1 fruit fly cellular context compared by ENCODE assay signal in genomic region chr3R:10168483-10169064, dm6.
A peak's percentile ranks its signal among the peaks of the same experiment; 100 is the strongest.
TF ChIP-seq lines count a peak whose summit lies in the region.

No protein-coding gene starts in this region.

TF ChIP-seq in whole organism, embryonic, 481 proteins besides CTCF, POLR2A, EP300 and RAD21 (continued from another document and continues in another):
- TF ChIP-seq ttk (GFP tag; IDR thresholded peaks at IDR 0.05; lab: Robert Waterston, UW) (no peak), Ets65A (GFP tag; lab: Kevin White, UChicago) (peak; percentile 62), btn (GFP tag; optimal IDR thresholded peaks at IDR 0.05; lab: Kevin White, UChicago) (no peak), jigr1 (GFP tag; IDR thresholded peaks at IDR 0.05; lab: Robert Waterston, UW) (no peak), Poxn (GFP tag; IDR thresholded peaks at IDR 0.05; lab: Robert Waterston, UW) (no peak), CG17385 (GFP tag; optimal IDR thresholded peaks at IDR 0.05; lab: Kevin White, UChicago) (peak; percentile 46), CG7839 (tag; optimal IDR thresholded peaks at IDR 0.05; lab: Kevin White, UChicago) (peak; percentile 36), CG16815 (GFP tag; optimal IDR thresholded peaks at IDR 0.05; lab: Kevin White, UChicago) (no peak), ro (GFP tag; IDR thresholded peaks at IDR 0.05; lab: Robert Waterston, UW) (no peak), tx (GFP tag; optimal IDR thresholded peaks at IDR 0.05; lab: Kevin White, UChicago) (no peak), repo (GFP tag; optimal IDR thresholded peaks at IDR 0.05; lab: Kevin White, UChicago) (no peak), scrt (GFP tag; optimal IDR thresholded peaks at IDR 0.05; lab: Kevin White, UChicago) (no peak), aop (GFP tag; IDR thresholded peaks at IDR 0.05; lab: Robert Waterston, UW) (no peak), Atf6 (GFP tag; IDR thresholded peaks at IDR 0.05; lab: Robert Waterston, UW) (peak; percentile 57), CG34224 (GFP tag; IDR thresholded peaks at IDR 0.05; lab: Robert Waterston, UW; ENCODE audit: partially characterized antibody) (no peak), oc (tag; optimal IDR thresholded peaks at IDR 0.05; lab: Kevin White, UChicago) (no peak), tna (GFP tag; IDR thresholded peaks at IDR 0.05; lab: Robert Waterston, UW; ENCODE audit: partially characterized antibody) (no peak), gcm (GFP tag; optimal IDR thresholded peaks at IDR 0.05; lab: Kevin White, UChicago) (no peak), CG43689 (GFP tag; IDR thresholded peaks at IDR 0.05; lab: Robert Waterston, UW) (no peak), NC2β (GFP tag; optimal IDR thresholded peaks at IDR 0.05; lab: Kevin White, UChicago) (no peak), CG42726 (GFP tag; IDR thresholded peaks at IDR 0.05; lab: Robert Waterston, UW; ENCODE audit: partially characterized antibody) (no peak), psq (GFP tag; optimal IDR thresholded peaks at IDR 0.05; lab: Kevin White, UChicago) (no peak), CG10274 (GFP tag; optimal IDR thresholded peaks at IDR 0.05; lab: Kevin White, UChicago) (no peak), CG15601 (tag; optimal IDR thresholded peaks at IDR 0.05; lab: Kevin White, UChicago) (peak; percentile 61), CG6254 (GFP tag; optimal IDR thresholded peaks at IDR 0.05; lab: Kevin White, UChicago) (peak; percentile 55), Lpt (GFP tag; optimal IDR thresholded peaks at IDR 0.05; lab: Kevin White, UChicago) (no peak), CG1233 (GFP tag; optimal IDR thresholded peaks at IDR 0.05; lab: Kevin White, UChicago) (no peak), ham (GFP tag; IDR thresholded peaks at IDR 0.05; lab: Robert Waterston, UW) (no peak), Dad (GFP tag; optimal IDR thresholded peaks at IDR 0.05; lab: Kevin White, UChicago) (no peak), CG12391 (tag; optimal IDR thresholded peaks at IDR 0.05; lab: Kevin White, UChicago) (peak; percentile 39), nau (GFP tag; optimal IDR thresholded peaks at IDR 0.05; lab: Kevin White, UChicago) (no peak), danr (GFP tag; IDR thresholded peaks at IDR 0.05; lab: Robert Waterston, UW) (no peak), CG31388 (GFP tag; optimal IDR thresholded peaks at IDR 0.05; lab: Kevin White, UChicago) (no peak), CG32772 (GFP tag; IDR thresholded peaks at IDR 0.05; lab: Robert Waterston, UW) (no peak), CG12104 (GFP tag; optimal IDR thresholded peaks at IDR 0.05; lab: Kevin White, UChicago) (no peak), CG18476 (GFP tag; optimal IDR thresholded peaks at IDR 0.05; lab: Kevin White, UChicago) (no peak), CG4282 (GFP tag; optimal IDR thresholded peaks at IDR 0.05; lab: Kevin White, UChicago) (no peak), CG32532 (GFP tag; IDR thresholded peaks at IDR 0.05; lab: Robert Waterston, UW) (peak; percentile 37), jing (GFP tag; optimal IDR thresholded peaks at IDR 0.05; lab: Kevin White, UChicago) (no peak), CG14710 (tag; optimal IDR thresholded peaks at IDR 0.05; lab: Kevin White, UChicago) (no peak), abd-A (tag; optimal IDR thresholded peaks at IDR 0.05; lab: Kevin White, UChicago) (no peak), sqz (GFP tag; optimal IDR thresholded peaks at IDR 0.05; lab: Kevin White, UChicago) (no peak), CG4707 (GFP tag; optimal IDR thresholded peaks at IDR 0.05; lab: Kevin White, UChicago) (no peak), CG4404 (GFP tag; IDR thresholded peaks at IDR 0.05; lab: Robert Waterston, UW) (no peak), Hr78 (GFP tag; optimal IDR thresholded peaks at IDR 0.05; lab: Kevin White, UChicago) (no peak), Dref (GFP tag; IDR thresholded peaks at IDR 0.05; lab: Robert Waterston, UW) (no peak), Dek (tag; optimal IDR thresholded peaks at IDR 0.05; lab: Kevin White, UChicago) (peak; percentile 12), klu (GFP tag; IDR thresholded peaks at IDR 0.05; lab: Robert Waterston, UW) (no peak), CG15073 (GFP tag; optimal IDR thresholded peaks at IDR 0.05; lab: Kevin White, UChicago) (no peak), CG10565 (GFP tag; optimal IDR thresholded peaks at IDR 0.05; lab: Kevin White, UChicago) (no peak), hth (optimal IDR thresholded peaks at IDR 0.05; lab: Kevin White, UChicago) (no peak), E2f2 (GFP tag; IDR thresholded peaks at IDR 0.05; lab: Robert Waterston, UW) (no peak), sc (optimal IDR thresholded peaks at IDR 0.05; lab: Kevin White, UChicago) (no peak), sc (GFP tag; optimal IDR thresholded peaks at IDR 0.05; lab: Kevin White, UChicago) (peak; percentile 4), Mrtf (GFP tag; IDR thresholded peaks at IDR 0.05; lab: Robert Waterston, UW) (no peak), Stat92E (GFP tag; optimal IDR thresholded peaks at IDR 0.05; lab: Kevin White, UChicago) (no peak), CG17361 (GFP tag; IDR thresholded peaks at IDR 0.05; lab: Robert Waterston, UW) (no peak), CG18619 (GFP tag; optimal IDR thresholded peaks at IDR 0.05; lab: Kevin White, UChicago) (peak; percentile 35), luna (GFP tag; optimal IDR thresholded peaks at IDR 0.05; lab: Kevin White, UChicago) (peak; percentile 42), Hmr (GFP tag; optimal IDR thresholded peaks at IDR 0.05; lab: Kevin White, UChicago) (peak; percentile 61), CG10431 (GFP tag; optimal IDR thresholded peaks at IDR 0.05; lab: Kevin White, UChicago) (no peak), kah (GFP tag; optimal IDR thresholded peaks at IDR 0.05; lab: Kevin White, UChicago) (no peak), CG12071 (GFP tag; optimal IDR thresholded peaks at IDR 0.05; lab: Kevin White, UChicago) (peak; percentile 6), esg (GFP tag; conservative IDR thresholded peaks at IDR 0.05; lab: Robert Waterston, UW) (0 out of 2 replicates have a peak, but pooled peaks have one; percentile 36), CG14667 (GFP tag; IDR thresholded peaks at IDR 0.05; lab: Robert Waterston, UW) (no peak), Ada2b (GFP tag; IDR thresholded peaks at IDR 0.05; lab: Robert Waterston, UW) (no peak), CkIIα-i1 (GFP tag; IDR thresholded peaks at IDR 0.05; lab: Robert Waterston, UW) (no peak), CG18764 (GFP tag; optimal IDR thresholded peaks at IDR 0.05; lab: Kevin White, UChicago) (no peak), Med (GFP tag; lab: Kevin White, UChicago) (peak; percentile 92), Rfx (GFP tag; IDR thresholded peaks at IDR 0.05; lab: Robert Waterston, UW) (peak; percentile 48; the same call in 1 of the 2 replicates), CG5180 (GFP tag; optimal IDR thresholded peaks at IDR 0.05; lab: Kevin White, UChicago) (no peak), CG3407 (GFP tag; optimal IDR thresholded peaks at IDR 0.05; lab: Kevin White, UChicago) (peak; percentile 49), CG6813 (GFP tag; optimal IDR thresholded peaks at IDR 0.05; lab: Kevin White, UChicago) (no peak), CG8089 (GFP tag; optimal IDR thresholded peaks at IDR 0.05; lab: Kevin White, UChicago) (no peak), CG6272 (GFP tag; IDR thresholded peaks at IDR 0.05; lab: Robert Waterston, UW) (no peak), twi (tag; optimal IDR thresholded peaks at IDR 0.05; lab: Kevin White, UChicago) (no peak), Vsx1 (GFP tag; optimal IDR thresholded peaks at IDR 0.05; lab: Kevin White, UChicago) (peak; percentile 21), CG14441 (GFP tag; IDR thresholded peaks at IDR 0.05; lab: Robert Waterston, UW) (no peak), ab (GFP tag; optimal IDR thresholded peaks at IDR 0.05; lab: Kevin White, UChicago) (no peak), Fer2 (tag; optimal IDR thresholded peaks at IDR 0.05; lab: Kevin White, UChicago) (no peak), Tbp (GFP tag; optimal IDR thresholded peaks at IDR 0.05; lab: Kevin White, UChicago) (no peak), croc (GFP tag; conservative IDR thresholded peaks at IDR 0.05; lab: Robert Waterston, UW) (no peak), gcm2 (GFP tag; optimal IDR thresholded peaks at IDR 0.05; lab: Kevin White, UChicago) (peak; percentile 3), bab2 (GFP tag; optimal IDR thresholded peaks at IDR 0.05; lab: Kevin White, UChicago) (no peak), CG10321 (GFP tag; IDR thresholded peaks at IDR 0.05; lab: Robert Waterston, UW) (no peak), YL-1 (GFP tag; optimal IDR thresholded peaks at IDR 0.05; lab: Kevin White, UChicago) (no peak), CG7745 (tag; optimal IDR thresholded peaks at IDR 0.05; lab: Kevin White, UChicago) (no peak), Xrp1 (GFP tag; IDR thresholded peaks at IDR 0.05; lab: Robert Waterston, UW) (peak; percentile 57; the same call in 1 of the 2 replicates), Trl (optimal IDR thresholded peaks at IDR 0.05; lab: Kevin White, UChicago) (no peak), Trl (GFP tag; optimal IDR thresholded peaks at IDR 0.05; lab: Kevin White, UChicago) (peak; percentile 34), peb (GFP tag; IDR thresholded peaks at IDR 0.05; lab: Robert Waterston, UW) (no peak), yki (optimal IDR thresholded peaks at IDR 0.05; lab: Kevin White, UChicago) (no peak), ken (GFP tag; IDR thresholded peaks at IDR 0.05; lab: Robert Waterston, UW) (0 out of 3 replicates have a peak, but pooled peaks have one; percentile 19), CG12769 (tag; optimal IDR thresholded peaks at IDR 0.05; lab: Kevin White, UChicago) (peak; percentile 63), CG31441 (GFP tag; IDR thresholded peaks at IDR 0.05; lab: Robert Waterston, UW) (no peak), CG12236 (GFP tag; optimal IDR thresholded peaks at IDR 0.05; lab: Kevin White, UChicago) (no peak), mirr (GFP tag; optimal IDR thresholded peaks at IDR 0.05; lab: Kevin White, UChicago) (no peak), da (GFP tag; optimal IDR thresholded peaks at IDR 0.05; lab: Kevin White, UChicago) (no peak), CG7357 (GFP tag; IDR thresholded peaks at IDR 0.05; lab: Robert Waterston, UW) (no peak), CG10366 (GFP tag; IDR thresholded peaks at IDR 0.05; lab: Robert Waterston, UW) (peak; percentile 33), CG6175 (GFP tag; IDR thresholded peaks at IDR 0.05; lab: Robert Waterston, UW) (no peak), eyg (GFP tag; optimal IDR thresholded peaks at IDR 0.05; lab: Kevin White, UChicago) (no peak), BtbVII (GFP tag; optimal IDR thresholded peaks at IDR 0.05; lab: Kevin White, UChicago) (no peak), tgo (GFP tag; IDR thresholded peaks at IDR 0.05; lab: Robert Waterston, UW) (no peak), gce (GFP tag; IDR thresholded peaks at IDR 0.05; lab: Robert Waterston, UW) (0 out of 3 replicates have a peak, but pooled peaks have one; percentile 20), CG9876 (GFP tag; optimal IDR thresholded peaks at IDR 0.05; lab: Kevin White, UChicago) (no peak), CG10654 (GFP tag; optimal IDR thresholded peaks at IDR 0.05; lab: Kevin White, UChicago) (no peak), pita (GFP tag; optimal IDR thresholded peaks at IDR 0.05; lab: Kevin White, UChicago) (no peak), CoRest (tag; optimal IDR thresholded peaks at IDR 0.05; lab: Kevin White, UChicago) (peak; percentile 57), CG13624 (GFP tag; optimal IDR thresholded peaks at IDR 0.05; lab: Kevin White, UChicago) (peak; percentile 46), ara (GFP tag; IDR thresholded peaks at IDR 0.05; lab: Robert Waterston, UW) (no peak), chinmo (GFP tag; IDR thresholded peaks at IDR 0.05; lab: Robert Waterston, UW; ENCODE audit: partially characterized antibody) (no peak), CG12744 (GFP tag; optimal IDR thresholded peaks at IDR 0.05; lab: Kevin White, UChicago) (peak; percentile 42), bbx (GFP tag; IDR thresholded peaks at IDR 0.05; lab: Robert Waterston, UW; ENCODE audit: partially characterized antibody) (no peak), CG8478 (optimal IDR thresholded peaks at IDR 0.05; lab: Kevin White, UChicago) (no peak), chm (GFP tag; IDR thresholded peaks at IDR 0.05; lab: Robert Waterston, UW) (no peak), CG9215 (GFP tag; IDR thresholded peaks at IDR 0.05; lab: Robert Waterston, UW) (no peak), CG3065 (GFP tag; optimal IDR thresholded peaks at IDR 0.05; lab: Kevin White, UChicago) (no peak), HLH54F (GFP tag; optimal IDR thresholded peaks at IDR 0.05; lab: Kevin White, UChicago) (peak; percentile 22), CG9932 (GFP tag; IDR thresholded peaks at IDR 0.05; lab: Robert Waterston, UW) (peak; percentile 62), hb (GFP tag; IDR thresholded peaks at IDR 0.05; lab: Robert Waterston, UW; ENCODE audit: partially characterized antibody) (no peak), CG4730 (GFP tag; IDR thresholded peaks at IDR 0.05; lab: Robert Waterston, UW) (no peak), kni (GFP tag; optimal IDR thresholded peaks at IDR 0.05; lab: Kevin White, UChicago) (no peak), dysf (GFP tag; IDR thresholded peaks at IDR 0.05; lab: Robert Waterston, UW) (no peak), org-1 (GFP tag; optimal IDR thresholded peaks at IDR 0.05; lab: Kevin White, UChicago) (peak; percentile 5), kay (GFP tag; optimal IDR thresholded peaks at IDR 0.05; lab: Kevin White, UChicago) (no peak), Asciz (GFP tag; optimal IDR thresholded peaks at IDR 0.05; lab: Kevin White, UChicago) (no peak), HHEX (GFP tag; optimal IDR thresholded peaks at IDR 0.05; lab: Kevin White, UChicago) (peak; percentile 12), CG9609 (GFP tag; optimal IDR thresholded peaks at IDR 0.05; lab: Kevin White, UChicago) (peak; percentile 17), CG13424 (tag; optimal IDR thresholded peaks at IDR 0.05; lab: Kevin White, UChicago) (no peak), bigmax (GFP tag; optimal IDR thresholded peaks at IDR 0.05; lab: Kevin White, UChicago) (no peak), HmgD (GFP tag; optimal IDR thresholded peaks at IDR 0.05; lab: Kevin White, UChicago) (no peak), usp (GFP tag; optimal IDR thresholded peaks at IDR 0.05; lab: Kevin White, UChicago) (no peak), CG30431 (GFP tag; optimal IDR thresholded peaks at IDR 0.05; lab: Kevin White, UChicago) (peak; percentile 15), Abd-B (GFP tag; optimal IDR thresholded peaks at IDR 0.05; lab: Kevin White, UChicago) (no peak), bsh (GFP tag; optimal IDR thresholded peaks at IDR 0.05; lab: Kevin White, UChicago) (peak in 1 of 2 experiments; percentile 63), gt (GFP tag; IDR thresholded peaks at IDR 0.05; lab: Robert Waterston, UW) (no peak), CG32767 (GFP tag; IDR thresholded peaks at IDR 0.05; lab: Robert Waterston, UW) (no peak), CG7556 (GFP tag; optimal IDR thresholded peaks at IDR 0.05; lab: Kevin White, UChicago) (peak; percentile 30), Sox100B (GFP tag; optimal IDR thresholded peaks at IDR 0.05; lab: Kevin White, UChicago) (peak; percentile 25)
